Worm (Caenorhabditis elegans) whole organism, young adult: ENCODE results near the gene srt-45.
"Not testable (repeated sequence)": the region's sequence is repeated elsewhere in the genome, so short reads cannot be mapped to it uniquely, and the experiment has no call there.

Source experiments
- B0019.2 ChIP-seq: fragments of 200-800 bp; sonication (Bioruptor generic); conservative IDR thresholded peaks from 2 replicates; pipeline ENCODE4 v1.3.6; 2022; ENCODE audit warnings: missing genetic modification reagents, missing genetic modification characterization, missing compliant biosample characterization
- B0035.1 ChIP-seq: sonication (generic microtip); optimal IDR thresholded peaks from 2 replicates; lab custom pipeline; 2016; ENCODE audit warnings: missing genetic modification characterization, mild to moderate bottlenecking, missing compliant biosample characterization, missing genotype, missing genetic modification reagents
- C06A6.2 ChIP-seq: fragments of 200-800 bp; sonication (Bioruptor generic); conservative IDR thresholded peaks from 2 replicates; pipeline ENCODE4 v1.3.6; 2022; ENCODE audit warnings: missing genetic modification characterization, missing compliant biosample characterization
- D2030.7 ChIP-seq: fragments of 200-800 bp; sonication (Bioruptor generic); IDR thresholded peaks from 2 replicates; pipeline ENCODE4 v1.3.6; 2022; ENCODE audit warnings: missing genetic modification reagents, missing genetic modification characterization, missing compliant biosample characterization
- F10E7.11 ChIP-seq: sonication (generic microtip); optimal IDR thresholded peaks from 2 replicates; lab custom pipeline; 2017; ENCODE audit warnings: mild to moderate bottlenecking, missing genetic modification characterization, moderate library complexity, missing compliant biosample characterization
- F33H1.4 ChIP-seq: fragments of 200-800 bp; sonication (Bioruptor generic); IDR thresholded peaks from 2 replicates; pipeline ENCODE4 v1.3.6; 2022; ENCODE audit warnings: missing genetic modification reagents, missing genetic modification characterization, missing compliant biosample characterization
- F55B11.4 ChIP-seq: sonication (generic microtip); optimal IDR thresholded peaks from 2 replicates; lab custom pipeline; 2016; ENCODE audit warnings: missing compliant biosample characterization, missing genetic modification characterization, borderline replicate concordance; ENCODE audit not compliant: insufficient read depth
- F57C9.4 ChIP-seq: sonication (generic microtip); optimal IDR thresholded peaks from 2 replicates; lab custom pipeline; 2017; ENCODE audit warnings: mild to moderate bottlenecking, missing genetic modification characterization, missing compliant biosample characterization
- K12H6.12 ChIP-seq: fragments of 200-800 bp; sonication (Bioruptor generic); optimal IDR thresholded peaks from 2 replicates; lab custom pipeline; 2018; ENCODE audit warnings: mild to moderate bottlenecking, missing genetic modification characterization, missing compliant biosample characterization
- T26A5.8 ChIP-seq: sonication (generic microtip); optimal IDR thresholded peaks from 2 replicates; lab custom pipeline; 2016; ENCODE audit warnings: missing genetic modification characterization, missing compliant biosample characterization
- Y79H2A.3 ChIP-seq: fragments of 200-800 bp; sonication (Bioruptor generic); conservative IDR thresholded peaks from 2 replicates; pipeline ENCODE4 v1.3.6; 2022; ENCODE audit warnings: missing genetic modification reagents, missing genetic modification characterization, missing compliant biosample characterization
- Y95B8A.8 ChIP-seq: fragments of 200-800 bp; sonication (Bioruptor generic); IDR thresholded peaks from 2 replicates; pipeline ENCODE4 v1.3.6; 2022; ENCODE audit warnings: missing genetic modification reagents, missing genetic modification characterization, missing compliant biosample characterization
- ZK185.1 ChIP-seq: sonication (generic microtip); optimal IDR thresholded peaks from 2 replicates; lab custom pipeline; 2016; ENCODE audit warnings: mild to moderate bottlenecking, missing genetic modification characterization, missing compliant biosample characterization; ENCODE audit not compliant: poor library complexity, severe bottlenecking
- aptf-2 ChIP-seq: fragments of 200-800 bp; sonication (Bioruptor generic); conservative IDR thresholded peaks from 2 replicates; pipeline ENCODE4 v1.3.6; 2022; ENCODE audit warnings: missing genetic modification reagents, missing genetic modification characterization, missing compliant biosample characterization
- aptf-3 ChIP-seq: fragments of 200-800 bp; sonication (Bioruptor generic); IDR thresholded peaks from 2 replicates; pipeline ENCODE4 v1.3.6; 2022; ENCODE audit warnings: missing genetic modification characterization, missing compliant biosample characterization
- atf-7 ChIP-seq: sonication (generic microtip); optimal IDR thresholded peaks from 2 replicates; lab custom pipeline; 2017; ENCODE audit warnings: mild to moderate bottlenecking, missing genetic modification characterization, missing compliant biosample characterization
- attf-3 ChIP-seq: fragments of 200-800 bp; sonication (Bioruptor generic); conservative IDR thresholded peaks from 2 replicates; pipeline ENCODE4 v1.3.6; 2022; ENCODE audit warnings: missing genetic modification reagents, missing genetic modification characterization, missing compliant biosample characterization
- attf-5 ChIP-seq: fragments of 200-800 bp; sonication (Bioruptor generic); optimal IDR thresholded peaks from 2 replicates; lab custom pipeline; 2018; ENCODE audit warnings: mild to moderate bottlenecking, missing genetic modification characterization, missing compliant biosample characterization
- ceh-100 ChIP-seq: fragments of 200-800 bp; sonication (Bioruptor generic); IDR thresholded peaks from 2 replicates; pipeline ENCODE4 v1.3.6; 2022; ENCODE audit warnings: missing genetic modification reagents, missing genetic modification characterization, missing compliant biosample characterization
- ceh-58 ChIP-seq: fragments of 200-800 bp; sonication (Bioruptor generic); IDR thresholded peaks from 2 replicates; pipeline ENCODE4 v1.3.6; 2022; ENCODE audit warnings: missing genetic modification characterization, missing compliant biosample characterization
- dox-1 ChIP-seq: fragments of 200-800 bp; sonication (Bioruptor generic); IDR thresholded peaks from 2 replicates; pipeline ENCODE4 v1.3.6; 2022; ENCODE audit warnings: missing genetic modification reagents, missing genetic modification characterization, missing compliant biosample characterization
- ets-4 ChIP-seq: fragments of 200-800 bp; sonication (Bioruptor generic); optimal IDR thresholded peaks from 2 replicates; lab custom pipeline; 2018; ENCODE audit warnings: mild to moderate bottlenecking, missing genetic modification characterization, missing compliant biosample characterization
- gei-17 ChIP-seq: fragments of 200-800 bp; sonication (Bioruptor generic); optimal IDR thresholded peaks from 2 replicates; lab custom pipeline; 2018; ENCODE audit warnings: mild to moderate bottlenecking, missing genetic modification characterization, missing compliant biosample characterization
- hlh-12 ChIP-seq: sonication (generic microtip); optimal IDR thresholded peaks from 2 replicates; lab custom pipeline; 2016; ENCODE audit warnings: missing genetic modification characterization, missing compliant biosample characterization
- hmg-1.2 ChIP-seq: fragments of 200-800 bp; sonication (Bioruptor generic); IDR thresholded peaks from 2 replicates; pipeline ENCODE4 v1.3.6; 2022; ENCODE audit warnings: missing genetic modification reagents, missing genetic modification characterization, missing compliant biosample characterization
- hrde-1 ChIP-seq: sonication (generic microtip); optimal IDR thresholded peaks from 2 replicates; lab custom pipeline; 2016; ENCODE audit warnings: missing genetic modification characterization, mild to moderate bottlenecking, missing compliant biosample characterization, moderate library complexity, missing genotype, missing genetic modification reagents, borderline replicate concordance
- let-526 ChIP-seq: fragments of 200-800 bp; sonication (Bioruptor generic); IDR thresholded peaks from 2 replicates; pipeline ENCODE4 v1.3.6; 2022; ENCODE audit warnings: missing genetic modification reagents, missing genetic modification characterization, missing compliant biosample characterization
- lsl-1 ChIP-seq: fragments of 200-800 bp; sonication (Bioruptor generic); optimal IDR thresholded peaks from 2 replicates; lab custom pipeline; 2018; ENCODE audit warnings: mild to moderate bottlenecking, missing genetic modification characterization, moderate library complexity, missing compliant biosample characterization
- madf-10 ChIP-seq: sonication (generic microtip); optimal IDR thresholded peaks from 2 replicates; lab custom pipeline; 2016; ENCODE audit warnings: mild to moderate bottlenecking, missing genetic modification characterization, missing compliant biosample characterization
- madf-6 ChIP-seq: fragments of 200-800 bp; sonication (Bioruptor generic); IDR thresholded peaks from 2 replicates; pipeline ENCODE4 v1.3.6; 2022; ENCODE audit warnings: missing genetic modification reagents, missing genetic modification characterization, missing compliant biosample characterization
- nfyb-1 ChIP-seq: fragments of 200-800 bp; sonication (Bioruptor generic); IDR thresholded peaks from 2 replicates; pipeline ENCODE4 v1.3.6; 2022; ENCODE audit warnings: missing genetic modification reagents, missing genetic modification characterization, missing compliant biosample characterization
- nhr-80 ChIP-seq: sonication (generic microtip); optimal IDR thresholded peaks from 2 replicates; lab custom pipeline; 2016; ENCODE audit warnings: missing genetic modification characterization, missing compliant biosample characterization
- rec-8 ChIP-seq, 2 experiments: sonication (generic microtip); optimal IDR thresholded peaks; 2 replicates each; lab custom pipeline; 2016; ENCODE audit warnings: mild to moderate bottlenecking in 2 of 2, missing genetic modification characterization in 2 of 2, missing genetic modification reagents in 2 of 2, missing genotype in 2 of 2, missing biosample characterization in 1 of 2, missing compliant biosample characterization in 1 of 2, moderate library complexity in 1 of 2
- snpc-4 ChIP-seq, 5 experiments: fragments of 150-350 bp in 1 of 5; sonication (generic microtip) in 4 of 5; optimal IDR thresholded peaks; 2 replicates each; lab custom pipeline; 2014 to 2018; ENCODE audit warnings: missing genetic modification characterization in 5 of 5, missing biosample characterization in 3 of 5, antibody characterized with exemption in 2 of 5, mild to moderate bottlenecking in 2 of 5, missing compliant biosample characterization in 2 of 5, missing genotype in 2 of 5, moderate library complexity in 2 of 5, missing genetic modification reagents in 1 of 5
- somi-1 ChIP-seq: fragments of 200-800 bp; sonication (Bioruptor generic); optimal IDR thresholded peaks from 2 replicates; lab custom pipeline; 2018; ENCODE audit warnings: mild to moderate bottlenecking, missing genetic modification characterization, missing compliant biosample characterization
- sptf-2 ChIP-seq: fragments of 200-800 bp; sonication (Bioruptor generic); optimal IDR thresholded peaks from 2 replicates; lab custom pipeline; 2018; ENCODE audit warnings: mild to moderate bottlenecking, missing genetic modification characterization, missing compliant biosample characterization
- unc-130 ChIP-seq: sonication (generic microtip); optimal IDR thresholded peaks from 2 replicates; lab custom pipeline; 2016; ENCODE audit warnings: missing genetic modification reagents, missing genetic modification characterization, missing compliant biosample characterization
- xnd-1 ChIP-seq: sonication (generic microtip); optimal IDR thresholded peaks from 2 replicates; lab custom pipeline; 2016; ENCODE audit warnings: missing genotype, missing genetic modification reagents, missing genetic modification characterization, missing compliant biosample characterization
- ztf-26 ChIP-seq: sonication (generic microtip); optimal IDR thresholded peaks from 2 replicates; lab custom pipeline; 2017; ENCODE audit warnings: missing genetic modification characterization, missing compliant biosample characterization
- ztf-3 ChIP-seq: fragments of 200-800 bp; sonication (Bioruptor generic); optimal IDR thresholded peaks from 2 replicates; lab custom pipeline; 2018; ENCODE audit warnings: mild to moderate bottlenecking, missing genetic modification characterization, missing compliant biosample characterization
- ztf-6 ChIP-seq: fragments of 200-800 bp; sonication (Bioruptor generic); IDR thresholded peaks from 2 replicates; pipeline ENCODE4 v1.3.6; 2022; ENCODE audit warnings: missing genetic modification reagents, missing genetic modification characterization, missing compliant biosample characterization

Gene srt-45

ce11 chrV:19767719-19768118 lies 16.2 kb upstream of the srt-45 start:
- peak; percentile 86 for TF ChIP-seq nfyb-1
- no peak for TF ChIP-seq ceh-58 (GFP tag; lab: Robert Waterston, UW)

- peak; percentile 2 for TF ChIP-seq hrde-1 (tag; lab: Kevin White, UChicago)
- peak; percentile 65 for TF ChIP-seq hmg-1.2
- peak; percentile 32; the same call in 1 of the 2 replicates for TF ChIP-seq D2030.7 (GFP tag; lab: Robert Waterston, UW)
- TF ChIP-seq xnd-1 (tag; lab: Kevin White, UChicago), result peak; percentile 86
- peak; percentile 60 for TF ChIP-seq unc-130 (GFP tag; lab: Kevin White, UChicago)
- peak; percentile 64 for TF ChIP-seq madf-6 (GFP tag; lab: Robert Waterston, UW)
- not testable (repeated sequence) for TF ChIP-seq snpc-4 (GFP tag; optimal IDR thresholded peaks at IDR 0.05; lab: Kevin White, UChicago)
- peak in 1 of 4 experiments; percentile 56 for TF ChIP-seq snpc-4 (tag; optimal IDR thresholded peaks at IDR 0.05; lab: Kevin White, UChicago)
- TF ChIP-seq lsl-1 (GFP tag; lab: Kevin White, UChicago), result peak; percentile 19
Measured at ce11 chrV:19770837-19771236, 13.1 kb upstream of the srt-45 start.

ce11 chrV:19771660-19772059 lies 12.3 kb upstream of the srt-45 start, which contains the start of gene M162.15:
TSS of gene M162.15 (minus strand) at chrV:19771760.
- TF ChIP-seq ceh-100 (no peak), atf-7 (tag; lab: Kevin White, UChicago) (no peak), somi-1 (no peak), B0035.1 (tag; lab: Kevin White, UChicago) (no peak), let-526 (no peak)

- TF ChIP-seq B0035.1 (tag; lab: Kevin White, UChicago), result no peak
- TF ChIP-seq ZK185.1 (tag; lab: Kevin White, UChicago), result no peak
- no peak for TF ChIP-seq B0019.2 (GFP tag; lab: Robert Waterston, UW)
- TF ChIP-seq ztf-26, result no peak
- TF ChIP-seq Y95B8A.8 (GFP tag; lab: Robert Waterston, UW), result no peak
- TF ChIP-seq gei-17 (GFP tag; lab: Kevin White, UChicago), result no peak
- TF ChIP-seq ztf-6 (GFP tag; lab: Robert Waterston, UW), result no peak
- no peak for TF ChIP-seq aptf-2
- TF ChIP-seq madf-10 (tag; lab: Kevin White, UChicago), result no peak
- TF ChIP-seq Y79H2A.3 (GFP tag; lab: Robert Waterston, UW), result no peak
- no peak for TF ChIP-seq rec-8 (tag; optimal IDR thresholded peaks at IDR 0.05; lab: Kevin White, UChicago)
- no peak for TF ChIP-seq ztf-3 (GFP tag; lab: Kevin White, UChicago)
- TF ChIP-seq T26A5.8 (tag; lab: Kevin White, UChicago), result no peak
- TF ChIP-seq nhr-80 (tag; lab: Kevin White, UChicago), result no peak
- TF ChIP-seq sptf-2 (GFP tag; lab: Kevin White, UChicago), result no peak
Measured at ce11 chrV:19777227-19777626, 6.7 kb upstream of the srt-45 start, which contains the start of gene fbxa-118. TSS of gene fbxa-118 (minus strand) at chrV:19777327.

ce11 chrV:19778608-19779007 lies 5.3 kb upstream of the srt-45 start, which contains the start of gene fbxa-194:
TSS of gene fbxa-194 (minus strand) at chrV:19778708.
- TF ChIP-seq attf-3 (GFP tag; lab: Robert Waterston, UW), result no peak
- TF ChIP-seq ceh-100, result no peak
- TF ChIP-seq dox-1 (GFP tag; lab: Robert Waterston, UW), result no peak
- TF ChIP-seq hlh-12, result no peak
- no peak for TF ChIP-seq madf-10 (tag; lab: Kevin White, UChicago)
- no peak for TF ChIP-seq K12H6.12
- no peak for TF ChIP-seq F57C9.4
- TF ChIP-seq aptf-3, result no peak
- TF ChIP-seq D2030.7 (GFP tag; lab: Robert Waterston, UW), result no peak
- TF ChIP-seq somi-1, result no peak
- no peak for TF ChIP-seq ets-4 (GFP tag; lab: Kevin White, UChicago)
- TF ChIP-seq attf-5, result no peak
- no peak for TF ChIP-seq F55B11.4 (tag; lab: Kevin White, UChicago)
- no peak for TF ChIP-seq F33H1.4 (GFP tag; lab: Robert Waterston, UW)
- TF ChIP-seq C06A6.2, result no peak
- TF ChIP-seq F10E7.11 (tag; lab: Kevin White, UChicago), result no peak
- no peak for TF ChIP-seq aptf-2
